Worm (Caenorhabditis elegans) whole organism, young adult: ENCODE results near the gene ani-2.

ENCODE experiments used
- Y53G8AR.9 ChIP-seq: fragments of 200-800 bp; sonication (Bioruptor generic); conservative IDR thresholded peaks from 2 replicates; pipeline ENCODE4 v1.3.6; 2022; ENCODE audit warnings: missing genetic modification reagents, missing genetic modification characterization, missing compliant biosample characterization
- attf-3 ChIP-seq: fragments of 200-800 bp; sonication (Bioruptor generic); conservative IDR thresholded peaks from 2 replicates; pipeline ENCODE4 v1.3.6; 2022; ENCODE audit warnings: missing genetic modification reagents, missing genetic modification characterization, missing compliant biosample characterization
- ceh-27 ChIP-seq: fragments of 200-800 bp; sonication (Bioruptor generic); optimal IDR thresholded peaks from 2 replicates; lab custom pipeline; 2018; ENCODE audit warnings: mild to moderate bottlenecking, missing genetic modification characterization, moderate library complexity, missing compliant biosample characterization
- dpff-1 ChIP-seq: sonication (generic microtip); optimal IDR thresholded peaks from 2 replicates; lab custom pipeline; 2017; ENCODE audit warnings: mild to moderate bottlenecking, missing genetic modification characterization, missing compliant biosample characterization
- ets-4 ChIP-seq: fragments of 200-800 bp; sonication (Bioruptor generic); optimal IDR thresholded peaks from 2 replicates; lab custom pipeline; 2018; ENCODE audit warnings: mild to moderate bottlenecking, missing genetic modification characterization, missing compliant biosample characterization
- fkh-3 ChIP-seq: sonication (generic microtip); optimal IDR thresholded peaks from 2 replicates; lab custom pipeline; 2016; ENCODE audit warnings: mild to moderate bottlenecking, missing genetic modification characterization, missing compliant biosample characterization
- gei-17 ChIP-seq: fragments of 200-800 bp; sonication (Bioruptor generic); optimal IDR thresholded peaks from 2 replicates; lab custom pipeline; 2018; ENCODE audit warnings: mild to moderate bottlenecking, missing genetic modification characterization, missing compliant biosample characterization
- hmg-20 ChIP-seq: fragments of 200-800 bp; sonication (Bioruptor generic); IDR thresholded peaks from 2 replicates; pipeline ENCODE4 v1.3.6; 2022; ENCODE audit warnings: missing genetic modification reagents, missing genetic modification characterization, missing compliant biosample characterization
- madf-6 ChIP-seq: fragments of 200-800 bp; sonication (Bioruptor generic); IDR thresholded peaks from 2 replicates; pipeline ENCODE4 v1.3.6; 2022; ENCODE audit warnings: missing genetic modification reagents, missing genetic modification characterization, missing compliant biosample characterization
- nfya-1 ChIP-seq: sonication (generic microtip); optimal IDR thresholded peaks from 2 replicates; lab custom pipeline; 2017; ENCODE audit warnings: antibody characterized with exemption, missing compliant biosample characterization, missing genetic modification characterization, borderline replicate concordance; ENCODE audit not compliant: insufficient read depth
- nhr-120 ChIP-seq: fragments of 200-800 bp; sonication (Bioruptor generic); IDR thresholded peaks from 2 replicates; pipeline ENCODE4 v1.3.6; 2022; ENCODE audit warnings: missing genetic modification characterization, missing compliant biosample characterization
- nhr-80 ChIP-seq: sonication (generic microtip); optimal IDR thresholded peaks from 2 replicates; lab custom pipeline; 2016; ENCODE audit warnings: missing genetic modification characterization, missing compliant biosample characterization
- nhr-90 ChIP-seq: sonication (generic microtip); optimal IDR thresholded peaks from 2 replicates; lab custom pipeline; 2016; ENCODE audit warnings: missing genotype, mild to moderate bottlenecking, missing genetic modification characterization, missing compliant biosample characterization
- unc-130 ChIP-seq: sonication (generic microtip); optimal IDR thresholded peaks from 2 replicates; lab custom pipeline; 2016; ENCODE audit warnings: missing genetic modification reagents, missing genetic modification characterization, missing compliant biosample characterization

DNA sequence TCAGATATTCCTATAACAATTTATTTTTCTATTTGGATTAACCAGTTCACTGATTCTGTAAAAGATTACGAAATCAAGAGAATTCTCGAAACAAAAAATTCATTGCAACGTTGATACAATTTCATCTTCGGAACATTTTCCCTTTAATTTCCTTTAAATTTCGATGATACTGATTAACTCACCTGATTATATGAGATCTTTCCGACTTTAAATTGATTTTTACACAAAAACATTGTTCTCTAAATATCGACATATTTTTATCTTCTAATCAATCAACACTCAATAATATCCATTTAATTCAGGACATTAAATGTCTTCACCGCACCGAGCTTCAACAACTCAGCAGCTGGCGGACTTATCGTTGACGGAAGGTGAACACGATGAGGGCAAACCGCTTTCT, 5.8 kb upstream of the ani-2 start, which contains the start of gene lin-23:
- TF ChIP-seq nfya-1 (tag; lab: Kevin White, UChicago) (no peak), attf-3 (GFP tag; lab: Robert Waterston, UW) (no peak), unc-130 (GFP tag; lab: Kevin White, UChicago) (no peak), dpff-1 (no peak), nhr-80 (tag; lab: Kevin White, UChicago) (no peak), nhr-120 (GFP tag; lab: Robert Waterston, UW) (no peak), ets-4 (GFP tag; lab: Kevin White, UChicago) (no peak), nhr-90 (tag; lab: Kevin White, UChicago) (no peak), fkh-3 (no peak), Y53G8AR.9 (GFP tag; lab: Robert Waterston, UW) (no peak), gei-17 (GFP tag; lab: Kevin White, UChicago) (no peak), madf-6 (GFP tag; lab: Robert Waterston, UW) (no peak), hmg-20 (no peak), ceh-27 (GFP tag; lab: Kevin White, UChicago) (no peak)
